Worm (Caenorhabditis elegans) whole organism, young adult: ENCODE data around the gene F18F11.4.

Source experiments
- F33H1.4 ChIP-seq: fragments of 200-800 bp; sonication (Bioruptor generic); IDR thresholded peaks from 2 replicates; pipeline ENCODE4 v1.3.6; 2022; ENCODE audit warnings: missing genetic modification reagents, missing genetic modification characterization, missing compliant biosample characterization
- Y53G8AR.9 ChIP-seq: fragments of 200-800 bp; sonication (Bioruptor generic); conservative IDR thresholded peaks from 2 replicates; pipeline ENCODE4 v1.3.6; 2022; ENCODE audit warnings: missing genetic modification reagents, missing genetic modification characterization, missing compliant biosample characterization
- ets-4 ChIP-seq: fragments of 200-800 bp; sonication (Bioruptor generic); optimal IDR thresholded peaks from 2 replicates; lab custom pipeline; 2018; ENCODE audit warnings: mild to moderate bottlenecking, missing genetic modification characterization, missing compliant biosample characterization

ce11 chrIV:309526-309925 is 21.1 kb upstream of the F18F11.4 start:
- TF ChIP-seq ets-4 (GFP tag; lab: Kevin White, UChicago), result no peak
- TF ChIP-seq Y53G8AR.9 (GFP tag; lab: Robert Waterston, UW), result no peak
- TF ChIP-seq F33H1.4 (GFP tag; lab: Robert Waterston, UW), result no peak
